Worm (Caenorhabditis elegans): ENCODE results near the gene nhr-166.

ce11 chrII:3846028-3846427, 34.0 kb upstream of the nhr-166 start, which contains the start of gene C17A2.2:
- TF ChIP-seq fos-1 (tag; optimal IDR thresholded peaks at IDR 0.05) (no peak), nhr-11 (tag; optimal IDR thresholded peaks at IDR 0.05) (no peak), dpl-1 (GFP tag; optimal IDR thresholded peaks at IDR 0.05) (no peak)

Data from whole organism, L1 larva.